Fruit fly (Drosophila melanogaster) whole organism, embryonic: ENCODE results near the gene CG44428.

ENCODE experiments used
- Adf1 ChIP-seq: fragments of 200-800 bp; sonication (Bioruptor generic); IDR thresholded peaks from 2 replicates; pipeline ENCODE4 v1.3.6; 2022; ENCODE audit warnings: missing biosample characterization, missing genetic modification characterization
- Antp ChIP-seq: fragments of 200-800 bp; sonication (Bioruptor generic); optimal IDR thresholded peaks from 3 replicates; lab custom pipeline; 2016; ENCODE audit warnings: missing biosample characterization, missing genetic modification characterization
- Bgb ChIP-seq: fragments of 200-800 bp; sonication (Bioruptor generic); IDR thresholded peaks from 2 replicates; pipeline ENCODE4 v1.3.6; 2022; ENCODE audit warnings: missing biosample characterization, missing genetic modification characterization; ENCODE audit not compliant: partially characterized antibody
- CG10462 ChIP-seq: fragments of 200-800 bp; sonication (Bioruptor generic); optimal IDR thresholded peaks from 2 replicates; lab custom pipeline; 2016; ENCODE audit warnings: missing biosample characterization, missing genetic modification characterization
- CG11560 ChIP-seq: fragments of 200-800 bp; sonication (Bioruptor generic); IDR thresholded peaks from 3 replicates; pipeline ENCODE4 v1.3.6; 2022; ENCODE audit warnings: missing biosample characterization, missing genetic modification characterization
- CG11695 ChIP-seq: fragments of 200-800 bp; sonication (Bioruptor generic); IDR thresholded peaks from 3 replicates; pipeline ENCODE4 v1.3.6; 2022; ENCODE audit warnings: missing biosample characterization, missing genetic modification characterization
- CG12071 ChIP-seq: fragments of 200-800 bp; sonication (Bioruptor generic); optimal IDR thresholded peaks from 3 replicates; lab custom pipeline; 2018; ENCODE audit warnings: missing biosample characterization, mild to moderate bottlenecking, missing genetic modification characterization
- CG1233 ChIP-seq: fragments of 200-800 bp; sonication (Bioruptor generic); optimal IDR thresholded peaks from 4 replicates; lab custom pipeline; 2018; ENCODE audit warnings: missing biosample characterization, mild to moderate bottlenecking, missing genetic modification characterization
- CG14710 ChIP-seq: fragments of 200-800 bp; sonication (Bioruptor generic); optimal IDR thresholded peaks from 3 replicates; lab custom pipeline; 2019; ENCODE audit warnings: missing biosample characterization, mild to moderate bottlenecking, missing genetic modification characterization, moderate library complexity
- CG14860 ChIP-seq: fragments of 200-800 bp; sonication (Bioruptor generic); IDR thresholded peaks from 3 replicates; pipeline ENCODE4 v1.3.6; 2022; ENCODE audit warnings: missing biosample characterization, missing genetic modification characterization; ENCODE audit not compliant: partially characterized antibody
- CG15696 ChIP-seq: fragments of 200-800 bp; sonication (Bioruptor generic); optimal IDR thresholded peaks from 2 replicates; lab custom pipeline; 2019; ENCODE audit warnings: missing biosample characterization, mild to moderate bottlenecking, missing genetic modification characterization, moderate library complexity
- CG1603 ChIP-seq: fragments of 200-800 bp; sonication (Bioruptor generic); optimal IDR thresholded peaks from 2 replicates; lab custom pipeline; 2019; ENCODE audit warnings: missing biosample characterization, mild to moderate bottlenecking, missing genetic modification characterization, moderate library complexity
- CG1647 ChIP-seq: fragments of 200-800 bp; sonication (Bioruptor generic); optimal IDR thresholded peaks from 3 replicates; lab custom pipeline; 2016; ENCODE audit warnings: missing biosample characterization, missing genetic modification characterization
- CG17829 ChIP-seq: fragments of 200-800 bp; optimal IDR thresholded peaks from 2 replicates; lab custom pipeline; 2019; ENCODE audit warnings: missing biosample characterization, mild to moderate bottlenecking, missing genetic modification characterization, moderate library complexity
- CG3065 ChIP-seq: fragments of 200-800 bp; sonication (Bioruptor generic); optimal IDR thresholded peaks from 2 replicates; lab custom pipeline; 2016; ENCODE audit warnings: missing biosample characterization, missing genetic modification characterization
- CG31388 ChIP-seq: fragments of 200-800 bp; sonication (Bioruptor generic); optimal IDR thresholded peaks from 2 replicates; lab custom pipeline; 2016; ENCODE audit warnings: missing biosample characterization, missing genetic modification characterization
- CG3838 ChIP-seq: fragments of 200-800 bp; sonication (Bioruptor generic); optimal IDR thresholded peaks from 3 replicates; lab custom pipeline; 2016; ENCODE audit warnings: missing biosample characterization, missing genetic modification characterization
- CG7786 ChIP-seq: fragments of 200-800 bp; sonication (Bioruptor generic); optimal IDR thresholded peaks from 2 replicates; lab custom pipeline; 2016; ENCODE audit warnings: missing biosample characterization, missing genetic modification characterization
- CG7963 ChIP-seq: fragments of 200-800 bp; sonication (Bioruptor generic); IDR thresholded peaks from 3 replicates; pipeline ENCODE4 v1.3.6; 2022; ENCODE audit warnings: missing biosample characterization, missing genetic modification characterization; ENCODE audit not compliant: partially characterized antibody
- CTCF ChIP-seq: fragments of 200-800 bp; sonication (Bioruptor generic); optimal IDR thresholded peaks from 2 replicates; lab custom pipeline; 2017; ENCODE audit warnings: missing biosample characterization, mild to moderate bottlenecking, missing genetic modification characterization, moderate library complexity
- D19B ChIP-seq: fragments of 200-800 bp; sonication (Bioruptor generic); optimal IDR thresholded peaks from 2 replicates; lab custom pipeline; 2017; ENCODE audit warnings: missing biosample characterization, mild to moderate bottlenecking, missing genetic modification characterization
- Dip2 ChIP-seq: fragments of 200-800 bp; sonication (Bioruptor generic); IDR thresholded peaks from 2 replicates; pipeline ENCODE4 v1.3.6; 2022; ENCODE audit warnings: missing biosample characterization, missing genetic modification characterization
- ERR ChIP-seq: fragments of 200-800 bp; sonication (Bioruptor generic); optimal IDR thresholded peaks from 2 replicates; lab custom pipeline; 2016; ENCODE audit warnings: missing biosample characterization, missing genetic modification characterization
- Fer3 ChIP-seq: fragments of 200-800 bp; sonication (Bioruptor generic); optimal IDR thresholded peaks from 2 replicates; lab custom pipeline; 2018; ENCODE audit warnings: missing biosample characterization, mild to moderate bottlenecking, missing genetic modification characterization, moderate library complexity
- Gug ChIP-seq: fragments of 200-800 bp; sonication (Bioruptor generic); IDR thresholded peaks from 4 replicates; pipeline ENCODE4 v1.3.6; 2022; ENCODE audit warnings: missing biosample characterization, missing genetic modification characterization
- Hr3 ChIP-seq: fragments of 200-800 bp; sonication (Bioruptor generic); optimal IDR thresholded peaks from 3 replicates; lab custom pipeline; 2016; ENCODE audit warnings: missing biosample characterization, missing genetic modification characterization
- Lim3 ChIP-seq: fragments of 200-800 bp; sonication (Bioruptor generic); IDR thresholded peaks from 2 replicates; pipeline ENCODE4 v1.3.6; 2022; ENCODE audit warnings: missing biosample characterization, missing genetic modification characterization
- Max ChIP-seq: fragments of 200-800 bp; sonication (Bioruptor generic); optimal IDR thresholded peaks from 2 replicates; lab custom pipeline; 2016; ENCODE audit warnings: missing biosample characterization, mild to moderate bottlenecking, missing genetic modification characterization
- Nf-YA ChIP-seq: fragments of 200-800 bp; sonication (Bioruptor generic); IDR thresholded peaks from 2 replicates; pipeline ENCODE4 v1.3.6; 2022; ENCODE audit warnings: missing biosample characterization, missing genetic modification characterization
- Taf1 ChIP-seq: fragments of 200-800 bp; sonication (Bioruptor generic); IDR thresholded peaks from 2 replicates; pipeline ENCODE4 v1.3.6; 2022; ENCODE audit warnings: missing biosample characterization, missing genetic modification characterization
- Vsx1 ChIP-seq: fragments of 200-800 bp; sonication (Bioruptor generic); optimal IDR thresholded peaks from 2 replicates; lab custom pipeline; 2017; ENCODE audit warnings: missing biosample characterization, mild to moderate bottlenecking, missing genetic modification characterization, missing genetic modification reagents
- Xrp1 ChIP-seq: fragments of 200-800 bp; sonication (Bioruptor generic); IDR thresholded peaks from 2 replicates; pipeline ENCODE4 v1.3.6; 2022; ENCODE audit warnings: missing biosample characterization, missing genetic modification characterization
- bigmax ChIP-seq: fragments of 200-800 bp; sonication (Bioruptor generic); optimal IDR thresholded peaks from 2 replicates; lab custom pipeline; 2018; ENCODE audit warnings: missing biosample characterization, mild to moderate bottlenecking, missing genetic modification characterization
- cato ChIP-seq: fragments of 200-800 bp; sonication (Bioruptor generic); optimal IDR thresholded peaks from 2 replicates; lab custom pipeline; 2016; ENCODE audit warnings: missing biosample characterization, missing genetic modification characterization, borderline replicate concordance
- dysf ChIP-seq: fragments of 200-800 bp; sonication (Bioruptor generic); IDR thresholded peaks from 3 replicates; pipeline ENCODE4 v1.3.6; 2022; ENCODE audit warnings: missing biosample characterization, missing genetic modification characterization
- eve ChIP-seq, 2 experiments: fragments of >200 bp; optimal IDR thresholded peaks; 2 replicates each; lab custom pipeline; 2017; ENCODE audit warnings: missing biosample characterization in 2 of 2, missing genetic modification characterization in 2 of 2
- exex ChIP-seq: fragments of 200-800 bp; sonication (Bioruptor generic); optimal IDR thresholded peaks from 4 replicates; lab custom pipeline; 2018; ENCODE audit warnings: missing biosample characterization, mild to moderate bottlenecking, missing genetic modification characterization, moderate library complexity
- gsb ChIP-seq: fragments of 200-800 bp; sonication (Bioruptor generic); IDR thresholded peaks from 2 replicates; pipeline ENCODE4 v1.3.6; 2022; ENCODE audit warnings: missing biosample characterization, missing genetic modification characterization
- gt ChIP-seq: fragments of 200-800 bp; sonication (Bioruptor generic); IDR thresholded peaks from 2 replicates; pipeline ENCODE4 v1.3.6; 2022; ENCODE audit warnings: missing biosample characterization, missing genetic modification characterization
- knrl ChIP-seq: fragments of 200-800 bp; sonication (Bioruptor generic); IDR thresholded peaks from 3 replicates; pipeline ENCODE4 v1.3.6; 2022; ENCODE audit warnings: missing biosample characterization, missing genetic modification characterization; ENCODE audit not compliant: partially characterized antibody
- maf-S ChIP-seq: fragments of 200-800 bp; sonication (Bioruptor generic); optimal IDR thresholded peaks from 2 replicates; lab custom pipeline; 2016; ENCODE audit warnings: missing biosample characterization, missing genetic modification characterization
- nmo ChIP-seq: fragments of 200-800 bp; sonication (Bioruptor generic); optimal IDR thresholded peaks from 2 replicates; lab custom pipeline; 2018; ENCODE audit warnings: missing biosample characterization, mild to moderate bottlenecking, missing genetic modification characterization, moderate library complexity
- org-1 ChIP-seq: fragments of 200-800 bp; sonication (Bioruptor generic); optimal IDR thresholded peaks from 2 replicates; lab custom pipeline; 2017; ENCODE audit warnings: missing biosample characterization, missing genetic modification characterization
- p53 ChIP-seq: fragments of 200-800 bp; sonication (Bioruptor generic); optimal IDR thresholded peaks from 2 replicates; lab custom pipeline; 2016; ENCODE audit warnings: missing biosample characterization, missing genetic modification characterization
- pfk ChIP-seq: fragments of 200-800 bp; sonication (Bioruptor generic); optimal IDR thresholded peaks from 2 replicates; lab custom pipeline; 2018; ENCODE audit warnings: missing biosample characterization, mild to moderate bottlenecking, missing genetic modification characterization, moderate library complexity
- ranshi ChIP-seq: fragments of 200-800 bp; sonication (Bioruptor generic); IDR thresholded peaks from 2 replicates; pipeline ENCODE4 v1.3.6; 2022; ENCODE audit warnings: missing biosample characterization, missing genetic modification characterization
- sd ChIP-seq: fragments of 200-800 bp; sonication (Bioruptor generic); optimal IDR thresholded peaks from 3 replicates; lab custom pipeline; 2018; ENCODE audit warnings: missing biosample characterization, mild to moderate bottlenecking, missing genetic modification characterization, moderate library complexity
- sqz ChIP-seq: fragments of 200-800 bp; sonication (Bioruptor generic); optimal IDR thresholded peaks from 3 replicates; lab custom pipeline; 2018; ENCODE audit warnings: missing biosample characterization, mild to moderate bottlenecking, missing genetic modification characterization
- sug ChIP-seq: fragments of 200-800 bp; optimal IDR thresholded peaks from 2 replicates; lab custom pipeline; 2019; ENCODE audit warnings: missing biosample characterization, mild to moderate bottlenecking, missing genetic modification characterization, moderate library complexity
- ttk ChIP-seq: fragments of 200-800 bp; sonication (Bioruptor generic); IDR thresholded peaks from 2 replicates; pipeline ENCODE4 v2.1.2; 2022; ENCODE audit warnings: missing biosample characterization, missing genetic modification characterization
- usp ChIP-seq: fragments of >200 bp; optimal IDR thresholded peaks from 2 replicates; lab custom pipeline; 2017; ENCODE audit warnings: missing biosample characterization, missing genetic modification characterization
- zen2 ChIP-seq: fragments of 200-800 bp; sonication (Bioruptor generic); IDR thresholded peaks from 3 replicates; pipeline ENCODE4 v1.3.6; 2022; ENCODE audit warnings: missing biosample characterization, missing genetic modification characterization; ENCODE audit not compliant: partially characterized antibody
- zfh1 ChIP-seq: fragments of 200-800 bp; sonication (Bioruptor generic); IDR thresholded peaks from 3 replicates; pipeline ENCODE4 v1.3.6; 2022; ENCODE audit warnings: missing biosample characterization, missing genetic modification characterization

CG44428 gene

dm6 chrX:13572382-13572781 is 42.3 kb upstream of the CG44428 start (continued):
- no peak for TF ChIP-seq bigmax (GFP tag; lab: Kevin White, UChicago)
- peak; percentile 35 for TF ChIP-seq Max (GFP tag; lab: Kevin White, UChicago)
- no peak for TF ChIP-seq gt
- TF ChIP-seq ranshi, result peak; percentile 44; the same call in 1 of the 2 replicates
- no peak for TF ChIP-seq CG3838 (GFP tag; lab: Kevin White, UChicago)
- peak; percentile 37 for TF ChIP-seq CG1233
- TF ChIP-seq Gug, result no peak
- TF ChIP-seq ERR, result no peak
- no peak for TF ChIP-seq Taf1 (GFP tag; lab: Robert Waterston, UW)
- peak; percentile 68; the same call in 2 of the 3 replicates for TF ChIP-seq CG11695
- TF ChIP-seq zen2 (GFP tag; lab: Robert Waterston, UW), result no peak
- no peak for TF ChIP-seq cato (GFP tag; lab: Kevin White, UChicago)
- TF ChIP-seq CG12071 (GFP tag; lab: Kevin White, UChicago), result no peak
- TF ChIP-seq Fer3 (tag; lab: Kevin White, UChicago), result peak; percentile 23
- TF ChIP-seq CG14710 (tag; lab: Kevin White, UChicago), result peak; percentile 58
- peak; percentile 31 for TF ChIP-seq CG7786
- TF ChIP-seq sug (tag; lab: Kevin White, UChicago), result no peak
- no peak for TF ChIP-seq pfk (GFP tag; lab: Kevin White, UChicago)
- TF ChIP-seq dysf (GFP tag; lab: Robert Waterston, UW), result peak; percentile 59
- peak in 1 of 2 experiments; percentile 76 for TF ChIP-seq eve (GFP tag; optimal IDR thresholded peaks at IDR 0.05; lab: Kevin White, UChicago)
- peak; percentile 35 for TF ChIP-seq Antp (GFP tag; lab: Kevin White, UChicago)
- TF ChIP-seq nmo (GFP tag; lab: Kevin White, UChicago), result peak; percentile 73
- TF ChIP-seq CG10462 (GFP tag; lab: Kevin White, UChicago), result no peak
- no peak for TF ChIP-seq usp (GFP tag; lab: Kevin White, UChicago)
- TF ChIP-seq D19B (GFP tag; lab: Kevin White, UChicago), result peak; percentile 20
- TF ChIP-seq p53, result no peak
- no peak for TF ChIP-seq CG3065 (GFP tag; lab: Kevin White, UChicago)
- peak; percentile 34 for TF ChIP-seq Hr3 (GFP tag; lab: Kevin White, UChicago)
- no peak for TF ChIP-seq sqz (GFP tag; lab: Kevin White, UChicago)
- TF ChIP-seq Xrp1 (GFP tag; lab: Robert Waterston, UW), result peak; percentile 51; the same call in 1 of the 2 replicates
- peak; percentile 58 for TF ChIP-seq org-1 (GFP tag; lab: Kevin White, UChicago)
- TF ChIP-seq CG7963, result no peak
- no peak for TF ChIP-seq CG1603 (tag; lab: Kevin White, UChicago)
- no peak for TF ChIP-seq gsb (GFP tag; lab: Robert Waterston, UW)
- TF ChIP-seq Lim3 (GFP tag; lab: Robert Waterston, UW), result no peak
- TF ChIP-seq maf-S (GFP tag; lab: Kevin White, UChicago), result peak; percentile 8
- no peak for TF ChIP-seq CG15696 (tag; lab: Kevin White, UChicago)
- no peak for TF ChIP-seq sd (tag; lab: Kevin White, UChicago)
- no peak for TF ChIP-seq Bgb
- peak; percentile 52 for TF ChIP-seq CG17829 (tag; lab: Kevin White, UChicago)
- TF ChIP-seq CG14860 (GFP tag; lab: Robert Waterston, UW), result no peak
- no peak for TF ChIP-seq CG1647 (GFP tag; lab: Kevin White, UChicago)
- TF ChIP-seq exex (tag; lab: Kevin White, UChicago), result no peak
- TF ChIP-seq Adf1, result no peak
- no peak for TF ChIP-seq CG11560 (tag; lab: Robert Waterston, UW)
- no peak for TF ChIP-seq ttk (GFP tag; lab: Robert Waterston, UW)
- TF ChIP-seq CTCF (GFP tag; lab: Kevin White, UChicago), result no peak
- TF ChIP-seq knrl (GFP tag; lab: Robert Waterston, UW), result no peak
- no peak for TF ChIP-seq CG31388 (GFP tag; lab: Kevin White, UChicago)
- TF ChIP-seq Nf-YA (GFP tag; lab: Robert Waterston, UW), result no peak
- TF ChIP-seq Dip2 (GFP tag; lab: Robert Waterston, UW), result no peak
- TF ChIP-seq zfh1 (GFP tag; lab: Robert Waterston, UW), result peak; percentile 57; the same call in 2 of the 3 replicates
- TF ChIP-seq Vsx1 (GFP tag; lab: Kevin White, UChicago), result peak; percentile 45
